Worm (Caenorhabditis elegans): ENCODE measurements around the gene dach-1.

DNA sequence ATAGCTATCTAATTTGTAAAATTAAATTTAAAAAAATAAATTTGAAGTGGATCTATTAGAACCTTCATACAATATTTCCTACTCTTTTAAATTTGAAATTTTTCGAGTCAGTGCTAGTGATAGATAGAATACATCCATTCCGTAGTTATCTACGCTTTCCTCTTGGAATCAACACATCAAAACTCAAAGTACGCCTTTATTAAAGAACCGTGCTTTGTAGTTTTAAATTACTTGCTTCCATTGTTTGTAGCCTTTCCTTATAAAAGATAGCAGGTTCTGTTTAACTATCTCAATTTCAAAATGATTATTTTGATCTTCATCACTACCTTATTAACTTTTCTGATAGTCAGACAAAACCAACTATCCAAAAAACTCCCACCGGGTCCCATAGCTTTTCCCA lies 4.8 kb upstream of the dach-1 start, which contains the start of gene cyp-35B3:
- TF ChIP-seq ceh-27 (GFP tag; optimal IDR thresholded peaks at IDR 0.05), result no peak
- no peak for TF ChIP-seq unc-62 (GFP tag; optimal IDR thresholded peaks at IDR 0.05)
- TF ChIP-seq F33H1.4 (GFP tag; IDR thresholded peaks at IDR 0.05), result no peak
- no peak for TF ChIP-seq snpc-4 (GFP tag; optimal IDR thresholded peaks at IDR 0.05)
- TF ChIP-seq snpc-4 (tag; optimal IDR thresholded peaks at IDR 0.05), result no peak
- TF ChIP-seq egrh-3 (GFP tag; IDR thresholded peaks at IDR 0.05), result no peak
- TF ChIP-seq gei-17 (GFP tag; optimal IDR thresholded peaks at IDR 0.05), result no peak
- TF ChIP-seq ceh-79 (tag; optimal IDR thresholded peaks at IDR 0.05), result no peak
- no peak for TF ChIP-seq B0035.1 (tag; optimal IDR thresholded peaks at IDR 0.05)
- no peak for TF ChIP-seq F55B11.4 (tag; optimal IDR thresholded peaks at IDR 0.05; ENCODE audit: borderline replicate concordance, insufficient read depth)
- no peak for TF ChIP-seq B0261.1 (tag; optimal IDR thresholded peaks at IDR 0.05)
- no peak for TF ChIP-seq die-1 (tag; optimal IDR thresholded peaks at IDR 0.05)
- no peak for TF ChIP-seq tlf-1 (GFP tag; optimal IDR thresholded peaks at IDR 0.05)
